Worm (Caenorhabditis elegans) whole organism, L4/young adult: ENCODE data around the gene F22F7.3.
"Not testable (repeated sequence)": the region's sequence is repeated elsewhere in the genome, so short reads cannot be mapped to it uniquely, and the experiment has no call there.

Experiments
- W03F9.2 ChIP-seq: fragments of 150-350 bp; optimal IDR thresholded peaks from 2 replicates; lab custom pipeline; 2014; ENCODE audit warnings: missing biosample characterization, missing genetic modification characterization
- dao-5 ChIP-seq: sonication (generic microtip); optimal IDR thresholded peaks from 2 replicates; lab custom pipeline; 2016; ENCODE audit warnings: missing genotype, missing genetic modification characterization, moderate library complexity, missing compliant biosample characterization
- him-1 ChIP-seq: sonication (generic microtip); optimal IDR thresholded peaks from 2 replicates; lab custom pipeline; 2016; ENCODE audit warnings: missing genotype, missing genetic modification reagents, missing genetic modification characterization, missing compliant biosample characterization

ce11 chrV:2144408-2144807 is 33.9 kb downstream of the F22F7.3 start, which contains the start of gene F22F7.12:
- not testable (repeated sequence) for TF ChIP-seq him-1; W03F9.2 (tag; lab: Kevin White, UChicago); dao-5 (tag; lab: Kevin White, UChicago)
